Fruit fly (Drosophila melanogaster) whole organism, wandering third instar larva: ENCODE results near the gene Daxx.

Experiments used
- Abd-B ChIP-seq: fragments of >200 bp; optimal IDR thresholded peaks from 2 replicates; lab custom pipeline; 2017; ENCODE audit warnings: missing biosample characterization, missing genetic modification characterization
- CG32264 ChIP-seq: fragments of 200-800 bp; sonication (Bioruptor generic); optimal IDR thresholded peaks from 2 replicates; lab custom pipeline; 2016; ENCODE audit warnings: missing biosample characterization, missing genetic modification characterization
- CG9705 ChIP-seq: fragments of 200-800 bp; sonication (Bioruptor generic); optimal IDR thresholded peaks from 2 replicates; lab custom pipeline; 2018; ENCODE audit warnings: missing biosample characterization, mild to moderate bottlenecking, missing genetic modification characterization
- CrebA ChIP-seq: fragments of 200-800 bp; sonication (Bioruptor generic); optimal IDR thresholded peaks from 2 replicates; lab custom pipeline; 2016; ENCODE audit warnings: missing biosample characterization, mild to moderate bottlenecking, missing genetic modification characterization, borderline replicate concordance
- Dfd ChIP-seq: fragments of >200 bp; optimal IDR thresholded peaks from 2 replicates; lab custom pipeline; 2017; ENCODE audit warnings: missing biosample characterization, missing genetic modification characterization
- Dif ChIP-seq: fragments of 200-275, 200-300 bp; sonication (Bioruptor generic); optimal IDR thresholded peaks from 2 replicates; lab custom pipeline; 2018; ENCODE audit warnings: missing biosample characterization, missing genetic modification characterization; ENCODE audit not compliant: partially characterized antibody
- GATAd ChIP-seq: sonication (Bioruptor generic); optimal IDR thresholded peaks from 2 replicates; lab custom pipeline; 2016; ENCODE audit warnings: missing biosample characterization, missing genetic modification characterization
- HLH106 ChIP-seq: fragments of 200-800 bp; optimal IDR thresholded peaks from 3 replicates; lab custom pipeline; 2019; ENCODE audit warnings: missing biosample characterization, mild to moderate bottlenecking, missing genetic modification characterization, moderate library complexity
- Hnf4 ChIP-seq: fragments of 200-800 bp; sonication (Bioruptor generic); optimal IDR thresholded peaks from 2 replicates; lab custom pipeline; 2016; ENCODE audit warnings: missing biosample characterization, mild to moderate bottlenecking, missing genetic modification characterization
- Hr78 ChIP-seq: fragments of >200 bp; optimal IDR thresholded peaks from 2 replicates; lab custom pipeline; 2017; ENCODE audit warnings: missing biosample characterization, missing genetic modification characterization
- Hr83 ChIP-seq: fragments of 200-300 bp; sonication (Bioruptor generic); optimal IDR thresholded peaks from 2 replicates; lab custom pipeline; 2016; ENCODE audit warnings: missing biosample characterization, mild to moderate bottlenecking, missing genetic modification characterization, moderate library complexity; ENCODE audit not compliant: poor library complexity, severe bottlenecking
- Jra ChIP-seq: sonication (Bioruptor generic); optimal IDR thresholded peaks from 2 replicates; lab custom pipeline; 2016; ENCODE audit warnings: missing biosample characterization, missing genetic modification characterization
- Mio ChIP-seq: sonication (Bioruptor generic); optimal IDR thresholded peaks from 2 replicates; lab custom pipeline; 2016; ENCODE audit warnings: missing biosample characterization, missing genetic modification characterization
- Myc ChIP-seq: fragments of >200 bp; optimal IDR thresholded peaks from 2 replicates; lab custom pipeline; 2017
- N ChIP-seq: fragments of >200 bp; optimal IDR thresholded peaks from 2 replicates; lab custom pipeline; 2018; ENCODE audit warnings: missing biosample characterization, missing external identifiers, missing genetic modification characterization
- OdsH ChIP-seq: fragments of 200-800 bp; sonication (Bioruptor generic); optimal IDR thresholded peaks from 2 replicates; lab custom pipeline; 2016; ENCODE audit warnings: missing biosample characterization, mild to moderate bottlenecking, missing genetic modification characterization
- Rel ChIP-seq, 2 experiments: fragments of 200-800 bp; sonication (Bioruptor generic) in 1 of 2; optimal IDR thresholded peaks; 2 replicates in 1 of 2; 3 replicates in 1 of 2; lab custom pipeline; 2016 to 2019; ENCODE audit warnings: mild to moderate bottlenecking in 2 of 2, missing biosample characterization in 2 of 2, missing genetic modification characterization in 2 of 2, moderate library complexity in 1 of 2
- Sp1 ChIP-seq: fragments of 200-800 bp; sonication (Bioruptor generic); optimal IDR thresholded peaks from 3 replicates; lab custom pipeline; 2019; ENCODE audit warnings: missing biosample characterization, mild to moderate bottlenecking, missing genetic modification characterization, moderate library complexity
- Vsx2 ChIP-seq: fragments of 200-300, 225-300 bp; sonication (Bioruptor generic); optimal IDR thresholded peaks from 2 replicates; lab custom pipeline; 2018; ENCODE audit warnings: missing biosample characterization, missing genetic modification characterization; ENCODE audit not compliant: partially characterized antibody
- br ChIP-seq: fragments of 200-800 bp; sonication (Bioruptor generic); optimal IDR thresholded peaks from 2 replicates; lab custom pipeline; 2016; ENCODE audit warnings: missing biosample characterization, missing genetic modification characterization
- brk ChIP-seq: fragments of 200-800 bp; sonication (Bioruptor generic); optimal IDR thresholded peaks from 2 replicates; lab custom pipeline; 2016; ENCODE audit warnings: missing biosample characterization, mild to moderate bottlenecking, missing genetic modification characterization
- dl ChIP-seq, 2 experiments: fragments of 175-275, 200-275 bp in 1 of 2; fragments of 200-275 bp in 1 of 2; sonication (Bioruptor generic); optimal IDR thresholded peaks; lab custom pipeline; 2018; ENCODE audit warnings: mild to moderate bottlenecking in 2 of 2, missing biosample characterization in 2 of 2, missing genetic modification characterization in 2 of 2, moderate library complexity in 2 of 2; ENCODE audit not compliant: partially characterized antibody in 2 of 2, insufficient read depth in 1 of 2
- dmrt93B ChIP-seq: fragments of 200-800 bp; sonication (Bioruptor generic); optimal IDR thresholded peaks from 2 replicates; lab custom pipeline; 2018; ENCODE audit warnings: missing biosample characterization, mild to moderate bottlenecking, missing genetic modification characterization
- dsf ChIP-seq: sonication (Bioruptor generic); optimal IDR thresholded peaks from 2 replicates; lab custom pipeline; 2016; ENCODE audit warnings: missing biosample characterization, missing genetic modification characterization, borderline replicate concordance
- ey ChIP-seq: fragments of 200-800 bp; sonication (Bioruptor generic); optimal IDR thresholded peaks from 2 replicates; lab custom pipeline; 2016; ENCODE audit warnings: missing biosample characterization, missing genetic modification characterization
- foxo ChIP-seq, 2 experiments: fragments of 200-800 bp; sonication (Bioruptor generic); optimal IDR thresholded peaks; 2 replicates in 1 of 2; 3 replicates in 1 of 2; lab custom pipeline; 2016 to 2017; ENCODE audit warnings: missing biosample characterization in 2 of 2, missing genetic modification characterization in 2 of 2
- fru ChIP-seq: fragments of 200-800 bp; sonication (Bioruptor generic); optimal IDR thresholded peaks from 3 replicates; lab custom pipeline; 2016; ENCODE audit warnings: missing biosample characterization, mild to moderate bottlenecking, missing genetic modification characterization
- h ChIP-seq: fragments of 200-800 bp; sonication (Bioruptor generic); optimal IDR thresholded peaks from 3 replicates; lab custom pipeline; 2016; ENCODE audit warnings: missing biosample characterization, mild to moderate bottlenecking, missing genetic modification characterization
- jim ChIP-seq: fragments of 175-275, 200-325 bp; sonication (Bioruptor generic); optimal IDR thresholded peaks from 2 replicates; lab custom pipeline; 2016; ENCODE audit warnings: missing biosample characterization, mild to moderate bottlenecking, missing genetic modification characterization
- lola ChIP-seq: fragments of >200 bp; optimal IDR thresholded peaks from 2 replicates; lab custom pipeline; 2017; ENCODE audit warnings: missing biosample characterization, missing genetic modification characterization
- pan ChIP-seq: fragments of >200 bp; optimal IDR thresholded peaks from 2 replicates; lab custom pipeline; 2017
- psq ChIP-seq: fragments of 200-800 bp; sonication (Bioruptor generic); optimal IDR thresholded peaks from 3 replicates; lab custom pipeline; 2017; ENCODE audit warnings: missing biosample characterization, mild to moderate bottlenecking, missing genetic modification characterization, moderate library complexity
- rgr ChIP-seq: fragments of 200-800 bp; sonication (Bioruptor generic); optimal IDR thresholded peaks from 3 replicates; lab custom pipeline; 2016; ENCODE audit warnings: missing biosample characterization, mild to moderate bottlenecking, missing genetic modification characterization
- sage ChIP-seq: fragments of 200-800 bp; sonication (Bioruptor generic); optimal IDR thresholded peaks from 2 replicates; lab custom pipeline; 2016; ENCODE audit warnings: missing biosample characterization, mild to moderate bottlenecking, missing genetic modification characterization
- sv ChIP-seq: fragments of 200-800 bp; sonication (Bioruptor generic); optimal IDR thresholded peaks from 3 replicates; lab custom pipeline; 2016; ENCODE audit warnings: missing biosample characterization, missing genetic modification characterization
- tai ChIP-seq: sonication (Bioruptor generic); optimal IDR thresholded peaks from 2 replicates; lab custom pipeline; 2016; ENCODE audit warnings: missing biosample characterization, missing genetic modification characterization
- usp ChIP-seq: fragments of >200 bp; optimal IDR thresholded peaks from 2 replicates; lab custom pipeline; 2017; ENCODE audit warnings: missing biosample characterization, missing genetic modification characterization
- woc ChIP-seq: sonication (Bioruptor generic); optimal IDR thresholded peaks from 2 replicates; lab custom pipeline; 2016; ENCODE audit warnings: missing biosample characterization, mild to moderate bottlenecking, missing genetic modification characterization

Gene Daxx

DNA sequence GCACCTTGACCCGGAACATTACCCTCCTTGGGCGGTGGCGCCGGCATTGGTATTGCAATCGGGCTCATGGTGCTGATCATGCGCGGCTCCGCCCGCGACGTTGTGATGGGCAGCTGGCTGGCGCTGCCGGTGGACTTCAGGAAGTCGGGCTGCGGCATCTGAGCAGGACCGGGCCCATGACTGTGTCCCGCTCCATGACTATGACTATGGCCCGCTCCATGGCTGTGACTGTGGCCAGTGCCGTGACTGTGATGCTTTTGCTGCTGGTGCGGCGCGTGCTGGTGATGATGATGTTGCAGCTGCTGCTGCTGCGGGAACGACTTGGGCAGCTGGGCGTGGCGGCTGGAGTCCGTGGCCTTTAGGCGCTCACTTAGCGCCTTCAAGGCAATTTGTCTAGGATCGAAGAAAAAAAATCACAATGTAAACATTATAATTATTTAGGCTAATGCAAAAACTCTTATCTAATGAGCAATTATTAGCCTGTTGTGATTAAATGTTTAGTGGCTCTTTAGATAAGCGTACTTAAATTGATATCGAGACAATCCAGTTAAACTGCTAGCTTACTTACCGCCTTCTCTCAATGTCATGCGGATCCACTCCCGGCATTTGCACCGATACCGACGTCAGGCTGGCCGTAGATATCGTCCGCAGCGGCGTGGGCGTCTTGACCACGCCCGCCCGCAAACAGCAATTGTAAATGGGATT is 5.7 kb upstream of the Daxx start:
- TF ChIP-seq Hnf4 (GFP tag; lab: Kevin White, UChicago) (no peak), usp (GFP tag; lab: Kevin White, UChicago) (no peak), jim (GFP tag; lab: Kevin White, UChicago) (no peak), Myc (lab: Kevin White, UChicago) (no peak), fru (GFP tag; lab: Kevin White, UChicago) (no peak), lola (GFP tag; lab: Kevin White, UChicago) (no peak), Rel (GFP tag; optimal IDR thresholded peaks at IDR 0.05; lab: Kevin White, UChicago) (no peak), Rel (tag; optimal IDR thresholded peaks at IDR 0.05; lab: Kevin White, UChicago) (no peak), tai (no peak), Hr83 (GFP tag; lab: Kevin White, UChicago) (no peak), sage (GFP tag; lab: Kevin White, UChicago) (no peak), pan (lab: Kevin White, UChicago) (no peak), dsf (GFP tag; lab: Kevin White, UChicago) (no peak)
- TF ChIP-seq, all 38 proteins: peak for 0

DNA sequence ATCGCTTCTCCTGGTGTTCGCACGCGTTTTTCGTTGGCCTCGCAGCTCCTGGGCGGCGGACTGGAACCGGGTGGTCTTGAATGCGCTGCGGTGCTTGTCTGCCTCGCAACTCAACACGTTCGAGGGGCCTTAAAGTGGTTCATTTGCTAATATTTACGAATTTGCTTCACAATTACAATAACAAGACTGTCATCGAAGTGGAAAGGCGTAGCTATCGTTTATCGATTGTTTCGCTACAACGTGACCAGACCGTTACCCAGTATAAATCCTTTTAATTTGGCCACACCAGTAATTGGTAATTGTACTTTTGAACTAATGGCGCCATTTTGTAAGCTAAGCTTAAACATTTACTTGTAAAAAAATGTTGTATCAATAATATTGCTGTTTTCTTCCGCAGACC is 4.0 kb upstream of the Daxx start, which contains the start of gene CG9536:
Gene CG9536 (minus strand): TSS at position 223 of the 400 bp plus-strand sequence.
- TF ChIP-seq fru (GFP tag; lab: Kevin White, UChicago), result no peak
- no peak for TF ChIP-seq Dfd (GFP tag; lab: Kevin White, UChicago)
- no peak for TF ChIP-seq Rel (GFP tag; optimal IDR thresholded peaks at IDR 0.05; lab: Kevin White, UChicago)
- peak; percentile 11 for TF ChIP-seq Rel (tag; optimal IDR thresholded peaks at IDR 0.05; lab: Kevin White, UChicago)
- no peak for TF ChIP-seq usp (GFP tag; lab: Kevin White, UChicago)
- TF ChIP-seq foxo (GFP tag; optimal IDR thresholded peaks at IDR 0.05; lab: Kevin White, UChicago), result no peak
- peak; percentile 18 for TF ChIP-seq sage (GFP tag; lab: Kevin White, UChicago)
- no peak for TF ChIP-seq br
- no peak for TF ChIP-seq rgr
- no peak for TF ChIP-seq CG9705 (GFP tag; lab: Kevin White, UChicago)
- TF ChIP-seq Abd-B (GFP tag; lab: Kevin White, UChicago), result no peak
- no peak for TF ChIP-seq OdsH (GFP tag; lab: Kevin White, UChicago)
- no peak for TF ChIP-seq pan (lab: Kevin White, UChicago)
- no peak for TF ChIP-seq jim (GFP tag; lab: Kevin White, UChicago)
- no peak for TF ChIP-seq Vsx2 (GFP tag; lab: Kevin White, UChicago)
- TF ChIP-seq tai, result no peak
- TF ChIP-seq dmrt93B (GFP tag; lab: Kevin White, UChicago), result no peak
- no peak for TF ChIP-seq dsf (GFP tag; lab: Kevin White, UChicago)

DNA sequence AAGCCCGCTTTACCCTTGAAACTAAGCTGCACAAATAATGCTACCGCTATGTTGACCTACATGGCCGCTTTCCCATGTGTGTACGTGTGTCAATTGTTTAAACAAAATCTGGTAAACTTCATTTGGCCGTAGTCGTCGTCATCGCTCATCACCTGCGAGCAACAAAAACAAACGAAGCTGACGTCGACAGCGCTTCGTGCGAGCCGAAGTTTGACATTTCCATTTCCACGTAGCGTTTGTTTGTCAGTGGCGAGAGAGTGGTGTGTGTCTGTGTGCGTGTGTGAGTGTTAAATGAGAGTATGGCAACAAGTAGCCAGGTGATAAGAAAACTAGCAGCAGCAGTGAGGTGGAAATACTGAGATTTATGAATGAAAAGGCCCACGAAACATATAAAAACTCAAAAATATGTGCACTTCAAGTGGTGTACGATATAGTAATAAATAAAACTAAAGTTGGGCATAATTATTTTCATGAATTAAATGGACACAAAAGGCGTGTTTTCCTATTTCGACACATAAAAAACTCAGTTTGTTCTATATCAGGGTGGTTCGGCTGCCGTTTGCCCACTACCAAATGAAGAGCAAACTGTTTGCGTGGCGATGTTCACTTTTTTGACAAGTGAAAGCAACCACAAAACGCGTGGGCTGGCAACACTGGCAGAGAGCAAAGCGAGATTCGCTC is 1.4 kb upstream of the Daxx start:
- peak; percentile 16 for TF ChIP-seq brk (GFP tag; lab: Kevin White, UChicago)
- no peak for TF ChIP-seq Sp1 (GFP tag; lab: Kevin White, UChicago)
- no peak for TF ChIP-seq Hr78 (GFP tag; lab: Kevin White, UChicago)
- TF ChIP-seq CG32264 (GFP tag; lab: Kevin White, UChicago), result peak; percentile 28
- no peak for TF ChIP-seq fru (GFP tag; lab: Kevin White, UChicago)
- no peak for TF ChIP-seq Mio (GFP tag; lab: Kevin White, UChicago)
- no peak for TF ChIP-seq Hr83 (GFP tag; lab: Kevin White, UChicago)
- no peak for TF ChIP-seq jim (GFP tag; lab: Kevin White, UChicago)
- TF ChIP-seq Hnf4 (GFP tag; lab: Kevin White, UChicago), result peak; percentile 7
- no peak for TF ChIP-seq Abd-B (GFP tag; lab: Kevin White, UChicago)
- TF ChIP-seq N, result no peak
- peak; percentile 18 for TF ChIP-seq HLH106 (tag; lab: Kevin White, UChicago)
- TF ChIP-seq sage (GFP tag; lab: Kevin White, UChicago), result no peak
- TF ChIP-seq GATAd, result no peak
- no peak for TF ChIP-seq dl (GFP tag; optimal IDR thresholded peaks at IDR 0.05; lab: Kevin White, UChicago; ENCODE audit: insufficient read depth in 1 of 2, partially characterized antibody in 2 of 2)
- TF ChIP-seq psq (GFP tag; lab: Kevin White, UChicago), result no peak
- TF ChIP-seq woc (GFP tag; lab: Kevin White, UChicago), result no peak
- TF ChIP-seq Dif, result peak; percentile 40
- TF ChIP-seq Jra (GFP tag; lab: Kevin White, UChicago), result no peak
- no peak for TF ChIP-seq dmrt93B (GFP tag; lab: Kevin White, UChicago)
- no peak for TF ChIP-seq Vsx2 (GFP tag; lab: Kevin White, UChicago)
- no peak for TF ChIP-seq lola (GFP tag; lab: Kevin White, UChicago)
- peak; percentile 28 for TF ChIP-seq h (GFP tag; lab: Kevin White, UChicago)
- TF ChIP-seq Myc (lab: Kevin White, UChicago), result no peak
- TF ChIP-seq br, result no peak
- TF ChIP-seq Rel (GFP tag; optimal IDR thresholded peaks at IDR 0.05; lab: Kevin White, UChicago), result no peak
- no peak for TF ChIP-seq Rel (tag; optimal IDR thresholded peaks at IDR 0.05; lab: Kevin White, UChicago)
- no peak for TF ChIP-seq sv (GFP tag; lab: Kevin White, UChicago)
- TF ChIP-seq tai, result no peak
- peak; percentile 14 for TF ChIP-seq rgr
- TF ChIP-seq dsf (GFP tag; lab: Kevin White, UChicago), result no peak
- peak; percentile 98 for TF ChIP-seq CrebA (GFP tag; lab: Kevin White, UChicago)
- no peak for TF ChIP-seq usp (GFP tag; lab: Kevin White, UChicago)
- no peak for TF ChIP-seq Dfd (GFP tag; lab: Kevin White, UChicago)
- no peak for TF ChIP-seq ey (GFP tag; lab: Kevin White, UChicago)
- TF ChIP-seq CG9705 (GFP tag; lab: Kevin White, UChicago), result no peak
- TF ChIP-seq pan (lab: Kevin White, UChicago), result no peak
- TF ChIP-seq foxo (GFP tag; optimal IDR thresholded peaks at IDR 0.05; lab: Kevin White, UChicago), result peak; percentile 6 to 18
